Fruit fly (Drosophila melanogaster): ENCODE data around the gene Cad96Ca.

- no peak for TF ChIP-seq CG9948 (tag; optimal IDR thresholded peaks at IDR 0.05)
- no peak for TF ChIP-seq CG8159 (tag; optimal IDR thresholded peaks at IDR 0.05)
- no peak for TF ChIP-seq gl (tag; optimal IDR thresholded peaks at IDR 0.05)
- TF ChIP-seq EcR (GFP tag; optimal IDR thresholded peaks at IDR 0.05): peak; percentile 95
- no peak for TF ChIP-seq CG34367 (tag; optimal IDR thresholded peaks at IDR 0.05)
Measured at dm6 chr3R:25205413-25205977, 2.6 kb downstream of the Cad96Ca start.

All from whole organism, pupa.